Worm (Caenorhabditis elegans) whole organism, L4/young adult: Measurements from ENCODE around the gene C08E3.13.

Source experiments
- W03F9.2 ChIP-seq: fragments of 150-350 bp; optimal IDR thresholded peaks from 2 replicates; lab custom pipeline; 2014; ENCODE audit warnings: missing biosample characterization, missing genetic modification characterization
- dao-5 ChIP-seq: sonication (generic microtip); optimal IDR thresholded peaks from 2 replicates; lab custom pipeline; 2016; ENCODE audit warnings: missing genotype, missing genetic modification characterization, moderate library complexity, missing compliant biosample characterization
- him-1 ChIP-seq: sonication (generic microtip); optimal IDR thresholded peaks from 2 replicates; lab custom pipeline; 2016; ENCODE audit warnings: missing genotype, missing genetic modification reagents, missing genetic modification characterization, missing compliant biosample characterization

DNA sequence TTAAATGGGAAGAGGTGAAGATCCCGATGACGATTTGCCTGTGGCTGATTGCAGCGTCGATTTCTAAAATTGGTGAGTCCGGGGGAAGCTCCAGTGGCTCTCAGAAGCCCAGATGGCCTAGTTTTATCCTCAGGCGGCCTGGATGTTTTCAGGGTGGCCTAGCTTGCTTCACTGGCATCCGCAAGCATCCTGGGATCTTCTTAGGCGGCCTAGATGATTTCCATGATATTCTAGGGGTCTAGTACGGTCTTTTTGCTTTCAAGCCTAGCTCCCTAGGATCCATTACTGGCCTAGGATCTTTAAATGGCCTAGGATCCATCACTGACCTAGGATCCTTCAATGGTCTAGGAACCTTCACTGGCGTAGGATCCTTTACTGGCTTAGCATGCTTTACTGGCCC, 38.9 kb upstream of the C08E3.13 start:
- TF ChIP-seq dao-5 (no peak), W03F9.2 (tag; lab: Kevin White, UChicago) (no peak), him-1 (tag; lab: Kevin White, UChicago) (no peak)
